Fruit fly (Drosophila melanogaster) whole organism, pupa: ENCODE results near the gene CG6980.
A peak's percentile ranks its signal among the peaks of the same experiment; 100 is the strongest.

Experiments
- CG10348 ChIP-seq: fragments of 200-800 bp; sonication (Bioruptor generic); IDR thresholded peaks from 2 replicates; pipeline ENCODE4 v1.3.6; 2022; ENCODE audit warnings: missing biosample characterization, missing genetic modification characterization
- CG12605 ChIP-seq: fragments of 200-800 bp; sonication (Bioruptor generic); IDR thresholded peaks from 2 replicates; pipeline ENCODE4 v1.3.6; 2022; ENCODE audit warnings: missing biosample characterization, missing genetic modification characterization
- CG13204 ChIP-seq: fragments of 200-800 bp; sonication (Bioruptor generic); optimal IDR thresholded peaks from 2 replicates; lab custom pipeline; 2018; ENCODE audit warnings: missing biosample characterization, mild to moderate bottlenecking, missing genetic modification characterization, moderate library complexity
- CG14655 ChIP-seq: fragments of 200-800 bp; sonication (Bioruptor generic); optimal IDR thresholded peaks from 3 replicates; lab custom pipeline; 2017; ENCODE audit warnings: mild to moderate bottlenecking, missing biosample characterization, missing genetic modification reagents, missing genetic modification characterization
- CG15710 ChIP-seq: fragments of 200-800 bp; sonication (Bioruptor generic); optimal IDR thresholded peaks from 2 replicates; lab custom pipeline; 2018; ENCODE audit warnings: missing biosample characterization, mild to moderate bottlenecking, missing genetic modification characterization, moderate library complexity
- CG17806 ChIP-seq: fragments of 200-800 bp; sonication (Bioruptor generic); optimal IDR thresholded peaks from 2 replicates; lab custom pipeline; 2018; ENCODE audit warnings: missing biosample characterization, mild to moderate bottlenecking, missing genetic modification characterization, moderate library complexity
- CG32121 ChIP-seq: fragments of 200-800 bp; sonication (Bioruptor generic); IDR thresholded peaks from 2 replicates; pipeline ENCODE4 v1.3.6; 2022; ENCODE audit warnings: missing biosample characterization, missing genetic modification characterization
- CG34367 ChIP-seq: fragments of 200-800 bp; sonication (Bioruptor generic); optimal IDR thresholded peaks from 2 replicates; lab custom pipeline; 2018; ENCODE audit warnings: missing biosample characterization, mild to moderate bottlenecking, missing genetic modification characterization
- CG4496 ChIP-seq: fragments of 200-800 bp; sonication (Bioruptor generic); IDR thresholded peaks from 3 replicates; pipeline ENCODE4 v1.3.6; 2022; ENCODE audit warnings: missing biosample characterization, missing genetic modification characterization
- CG8159 ChIP-seq: fragments of 200-800 bp; sonication (Bioruptor generic); optimal IDR thresholded peaks from 3 replicates; lab custom pipeline; 2018; ENCODE audit warnings: missing biosample characterization, mild to moderate bottlenecking, missing genetic modification characterization, moderate library complexity
- CG8301 ChIP-seq: fragments of 200-800 bp; sonication (Bioruptor generic); optimal IDR thresholded peaks from 2 replicates; lab custom pipeline; 2018; ENCODE audit warnings: missing biosample characterization, mild to moderate bottlenecking, missing genetic modification characterization
- CG9948 ChIP-seq: fragments of 200-800 bp; sonication (Bioruptor generic); optimal IDR thresholded peaks from 2 replicates; lab custom pipeline; 2018; ENCODE audit warnings: missing biosample characterization, mild to moderate bottlenecking, missing genetic modification characterization, moderate library complexity
- EcR ChIP-seq: fragments of 200-800 bp; sonication (Bioruptor generic); optimal IDR thresholded peaks from 3 replicates; lab custom pipeline; 2019; ENCODE audit warnings: missing biosample characterization, missing genetic modification characterization, mild to moderate bottlenecking, moderate library complexity, missing genetic modification reagents
- Ets98B ChIP-seq: fragments of 200-800 bp; sonication (Bioruptor generic); IDR thresholded peaks from 2 replicates; pipeline ENCODE4 v1.3.6; 2022; ENCODE audit warnings: missing biosample characterization, missing genetic modification characterization
- Pif1A ChIP-seq: fragments of 200-800 bp; sonication (Bioruptor generic); optimal IDR thresholded peaks from 3 replicates; lab custom pipeline; 2016; ENCODE audit warnings: missing biosample characterization, missing genetic modification characterization
- Pif1B ChIP-seq: fragments of 200-800 bp; sonication (Bioruptor generic); optimal IDR thresholded peaks from 3 replicates; lab custom pipeline; 2016; ENCODE audit warnings: missing biosample characterization, missing genetic modification characterization
- Snoo ChIP-seq: fragments of 200-800 bp; sonication (Bioruptor generic); optimal IDR thresholded peaks from 3 replicates; lab custom pipeline; 2017; ENCODE audit warnings: missing biosample characterization, mild to moderate bottlenecking, missing genetic modification characterization, inconsistent platforms
- fd96Ca ChIP-seq: fragments of 200-800 bp; sonication (Bioruptor generic); IDR thresholded peaks from 3 replicates; pipeline ENCODE4 v1.3.6; 2022; ENCODE audit warnings: missing biosample characterization, missing genetic modification characterization
- gl ChIP-seq: fragments of 200-800 bp; sonication (Bioruptor generic); optimal IDR thresholded peaks from 2 replicates; lab custom pipeline; 2018; ENCODE audit warnings: missing biosample characterization, mild to moderate bottlenecking, missing genetic modification characterization
- rn ChIP-seq: fragments of 200-800 bp; sonication (Bioruptor generic); IDR thresholded peaks from 2 replicates; pipeline ENCODE4 v1.3.6; 2022; ENCODE audit warnings: missing biosample characterization, missing genetic modification characterization

CG6980 gene

DNA sequence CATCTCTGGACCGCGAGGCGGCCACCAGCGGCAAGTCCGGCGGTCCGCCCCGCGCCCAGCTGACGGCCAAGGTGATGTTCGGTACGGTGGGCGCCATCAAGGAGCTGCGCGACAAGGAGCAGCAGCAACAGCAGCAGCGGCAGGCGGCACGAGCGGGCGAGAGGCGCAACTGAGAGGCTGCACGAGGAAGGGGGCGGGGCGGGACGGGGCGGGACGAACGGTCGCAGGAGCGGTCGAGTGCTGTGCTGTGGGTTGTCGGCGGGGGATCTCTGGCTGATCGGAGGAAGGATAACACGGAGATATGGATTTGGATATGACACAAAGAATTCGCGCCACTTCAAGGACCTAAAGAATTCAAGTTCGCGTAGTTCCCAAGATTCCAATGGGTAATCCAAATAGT is 37.8 kb upstream of the CG6980 start:
- TF ChIP-seq Snoo (tag; lab: Kevin White, UChicago) (no peak), Pif1A (no peak), fd96Ca (no peak), CG8301 (tag; lab: Kevin White, UChicago) (no peak), CG12605 (GFP tag; lab: Robert Waterston, UW) (no peak), CG14655 (no peak), CG10348 (GFP tag; lab: Robert Waterston, UW) (no peak), gl (tag; lab: Kevin White, UChicago) (no peak), Pif1B (GFP tag; lab: Kevin White, UChicago) (no peak), CG34367 (no peak), CG4496 (GFP tag; lab: Robert Waterston, UW) (no peak), CG8159 (tag; lab: Kevin White, UChicago) (no peak), EcR (GFP tag; lab: Kevin White, UChicago) (no peak), CG15710 (no peak), CG13204 (GFP tag; lab: Kevin White, UChicago) (no peak), CG32121 (GFP tag; lab: Robert Waterston, UW) (no peak), CG9948 (tag; lab: Kevin White, UChicago) (no peak), Ets98B (GFP tag; lab: Robert Waterston, UW) (no peak)
- TF ChIP-seq, all 21 proteins: peak for 0

DNA sequence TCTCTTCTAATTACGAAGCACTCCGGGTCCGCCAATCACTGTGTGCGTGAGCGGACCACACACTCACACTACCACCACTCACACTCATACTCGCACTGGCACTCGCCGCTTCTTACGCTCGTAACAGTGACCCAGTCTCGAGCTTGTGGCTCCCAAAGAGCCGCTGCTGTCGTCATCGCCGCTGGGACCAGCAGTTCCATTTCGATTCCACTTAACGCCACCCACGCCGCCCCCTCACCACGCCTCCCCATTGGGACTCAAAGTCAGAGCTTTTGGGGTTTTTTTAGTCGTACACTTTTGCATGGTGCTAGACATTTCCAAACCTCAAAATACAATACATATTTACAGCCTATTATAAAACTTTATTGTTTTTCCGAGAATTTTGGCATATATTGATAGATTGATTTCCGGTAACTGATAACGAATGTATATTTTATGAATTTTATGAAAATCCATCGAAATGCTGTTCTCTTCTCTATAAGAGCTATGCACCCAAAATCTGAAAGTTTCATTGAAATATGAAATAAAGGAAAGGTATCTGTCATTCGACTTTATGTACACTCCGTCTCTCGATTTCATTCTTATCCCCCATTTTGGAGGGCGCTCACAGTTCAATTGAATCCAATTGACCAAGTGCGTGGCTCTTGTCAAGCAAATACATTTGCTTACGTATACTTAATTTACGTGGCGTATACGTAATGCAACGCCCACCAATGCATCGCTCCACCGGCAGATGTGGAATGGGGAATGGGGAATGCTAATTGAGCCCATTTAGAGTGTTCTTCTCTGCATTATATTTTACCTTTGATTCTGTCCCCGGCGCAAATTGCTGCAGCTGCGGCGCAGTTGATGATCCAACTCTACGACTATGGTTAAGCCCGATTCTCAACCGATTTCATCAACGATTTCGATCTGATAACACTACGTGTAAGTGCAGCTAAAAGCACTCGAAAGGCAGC is 35.9 kb upstream of the CG6980 start, which contains the start of gene CG42331:
TSS of gene CG42331 (plus strand) at position 909 of the 959 bp plus-strand sequence.
- TF ChIP-seq CG4496 (GFP tag; lab: Robert Waterston, UW) = 0 out of 3 replicates have a peak, but pooled peaks have one; percentile 17
- peak; percentile 47; the same call in 2 of the 3 replicates for TF ChIP-seq fd96Ca
- TF ChIP-seq CG8301 (tag; lab: Kevin White, UChicago) = no peak
- TF ChIP-seq CG9948 (tag; lab: Kevin White, UChicago) = no peak
- TF ChIP-seq CG8159 (tag; lab: Kevin White, UChicago) = no peak
- no peak for TF ChIP-seq Pif1B (GFP tag; lab: Kevin White, UChicago)

DNA sequence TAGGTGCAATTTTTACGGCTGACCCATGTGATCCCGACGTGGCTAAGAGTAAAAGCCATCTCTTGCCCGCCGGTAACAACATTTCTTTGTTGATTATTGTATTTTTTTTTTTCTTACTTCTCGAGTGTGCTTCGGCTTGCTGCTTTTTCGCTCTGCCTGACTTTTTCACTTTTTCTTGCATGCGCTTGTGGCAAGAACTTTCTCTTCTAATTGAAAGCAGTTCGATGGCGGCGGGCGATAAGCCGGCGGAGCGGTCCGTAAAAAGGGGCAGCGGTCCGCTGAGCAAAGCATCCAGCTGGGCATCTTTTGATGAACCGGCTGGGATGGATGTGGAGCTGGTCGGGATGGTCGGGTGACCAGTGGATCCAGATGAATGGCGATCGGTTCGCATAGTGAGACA is 34.4 kb upstream of the CG6980 start:
- TF ChIP-seq CG10348 (GFP tag; lab: Robert Waterston, UW) = no peak
- no peak for TF ChIP-seq EcR (GFP tag; lab: Kevin White, UChicago)
- TF ChIP-seq CG8159 (tag; lab: Kevin White, UChicago) = no peak
- TF ChIP-seq CG34367 = no peak

DNA sequence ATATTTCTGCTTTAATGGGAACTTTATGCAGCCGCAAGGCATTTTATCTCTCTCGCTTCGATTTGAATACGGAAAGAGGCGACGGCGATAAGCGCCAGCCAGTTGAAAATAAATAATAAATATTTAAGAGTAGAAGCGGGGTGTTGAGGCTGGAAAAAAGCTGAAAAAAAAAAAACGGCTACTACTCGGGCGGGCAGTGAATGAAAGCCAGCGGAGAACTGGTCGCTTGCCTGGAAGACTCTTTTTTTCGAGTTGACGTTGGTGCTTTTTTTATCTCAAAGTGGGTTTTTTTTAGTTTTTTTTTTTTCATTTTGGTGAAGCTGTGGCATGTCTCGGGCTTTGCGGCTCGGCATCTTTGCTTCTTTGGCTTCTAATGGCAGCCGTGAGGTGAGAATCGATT is 34.0 kb upstream of the CG6980 start:
- TF ChIP-seq CG10348 (GFP tag; lab: Robert Waterston, UW) (no peak), CG14655 (peak; percentile 26), CG8159 (tag; lab: Kevin White, UChicago) (no peak), CG17806 (tag; lab: Kevin White, UChicago) (no peak), CG13204 (GFP tag; lab: Kevin White, UChicago) (no peak), rn (GFP tag; lab: Robert Waterston, UW) (peak; percentile 31; the same call in 1 of the 2 replicates), Snoo (tag; lab: Kevin White, UChicago) (no peak), Pif1B (GFP tag; lab: Kevin White, UChicago) (no peak), CG12605 (GFP tag; lab: Robert Waterston, UW) (no peak; the same call in 1 of the 2 replicates), CG34367 (no peak), CG4496 (GFP tag; lab: Robert Waterston, UW) (peak; percentile 40; the same call in 1 of the 3 replicates), fd96Ca (no peak), Pif1A (peak; percentile 1)
- TF ChIP-seq, all 21 proteins: peak for 4

DNA sequence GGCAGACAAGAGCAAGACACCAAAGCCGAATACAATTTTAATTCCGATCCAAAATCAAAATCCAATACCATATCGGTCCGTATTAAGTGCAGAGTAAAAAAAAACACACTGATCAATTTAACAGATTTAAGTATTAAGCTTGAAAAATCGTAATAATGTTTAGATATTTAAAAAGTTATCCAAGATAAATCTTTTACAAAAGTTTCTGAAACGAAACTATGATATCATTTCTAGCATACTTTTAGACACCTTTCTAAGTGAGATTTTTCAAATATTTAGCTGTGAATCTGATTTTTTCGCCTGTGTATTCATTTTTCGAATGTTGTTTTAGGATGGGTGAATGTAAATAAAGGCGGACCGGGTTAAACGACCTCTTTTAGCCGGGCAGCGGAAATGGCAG is 30.3 kb upstream of the CG6980 start:
- TF ChIP-seq fd96Ca (no peak), Pif1B (GFP tag; lab: Kevin White, UChicago) (no peak), CG34367 (no peak)
- TF ChIP-seq, all 21 proteins: peak for 0

DNA sequence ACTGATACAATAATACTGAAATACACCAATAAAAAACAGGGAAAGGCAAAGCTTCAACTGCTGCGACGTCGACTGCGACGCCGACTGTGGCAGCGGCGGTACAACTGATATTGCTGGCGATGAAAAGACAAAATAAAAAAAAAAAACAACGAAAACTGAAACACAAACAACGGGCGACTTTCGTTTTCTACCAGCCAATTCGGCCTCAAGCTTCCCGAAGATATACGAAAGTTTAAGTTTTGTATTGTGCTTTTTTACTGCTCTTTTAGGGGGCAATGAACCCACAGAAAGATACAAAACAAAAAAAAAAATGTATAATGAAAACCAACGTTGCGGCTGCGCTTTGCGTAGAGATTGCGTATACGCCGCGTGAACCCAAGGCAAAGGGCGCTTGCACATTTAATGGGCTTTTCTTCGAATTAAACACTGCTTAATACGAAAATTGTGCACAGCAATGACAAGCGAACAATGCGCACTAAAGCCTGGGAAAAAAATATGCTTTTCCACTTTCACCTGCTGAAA is 29.1 kb upstream of the CG6980 start:
- TF ChIP-seq CG8159 (tag; lab: Kevin White, UChicago) (no peak), CG34367 (no peak), Pif1B (GFP tag; lab: Kevin White, UChicago) (no peak), CG12605 (GFP tag; lab: Robert Waterston, UW) (no peak), CG17806 (tag; lab: Kevin White, UChicago) (no peak), fd96Ca (no peak), Snoo (tag; lab: Kevin White, UChicago) (no peak)
